Worm (Caenorhabditis elegans) whole organism, L1 larva: Measurements from ENCODE around the gene C10C6.3.

Experiments
- ama-1 ChIP-seq: fragments of 150-350 bp; optimal IDR thresholded peaks from 2 replicates; lab custom pipeline; 2014
- efl-3 ChIP-seq: fragments of 200-800 bp; sonication (Bioruptor generic); optimal IDR thresholded peaks from 2 replicates; lab custom pipeline; 2018; ENCODE audit warnings: mild to moderate bottlenecking, missing genetic modification characterization, missing compliant biosample characterization
- nhr-90 ChIP-seq: sonication (generic microtip); optimal IDR thresholded peaks from 2 replicates; lab custom pipeline; 2016; ENCODE audit warnings: mild to moderate bottlenecking, missing genetic modification characterization, missing compliant biosample characterization; ENCODE audit not compliant: poor library complexity
- tlp-1 ChIP-seq: fragments of 150-350 bp; optimal IDR thresholded peaks from 2 replicates; lab custom pipeline; 2014; ENCODE audit warnings: missing biosample characterization, missing genetic modification characterization
- unc-62 ChIP-seq: fragments of 150-350 bp; optimal IDR thresholded peaks from 2 replicates; lab custom pipeline; 2014; ENCODE audit warnings: missing biosample characterization, missing genetic modification reagents, missing genetic modification characterization
- ztf-11 ChIP-seq, 2 experiments: sonication (generic microtip); optimal IDR thresholded peaks; 2 replicates each; lab custom pipeline; 2016 to 2017; ENCODE audit warnings: missing genetic modification characterization in 2 of 2, missing biosample characterization in 1 of 2, missing compliant biosample characterization in 1 of 2
- ztf-4 ChIP-seq: fragments of 150-350 bp; optimal IDR thresholded peaks from 2 replicates; lab custom pipeline; 2014; ENCODE audit warnings: missing biosample characterization, missing genetic modification characterization

DNA sequence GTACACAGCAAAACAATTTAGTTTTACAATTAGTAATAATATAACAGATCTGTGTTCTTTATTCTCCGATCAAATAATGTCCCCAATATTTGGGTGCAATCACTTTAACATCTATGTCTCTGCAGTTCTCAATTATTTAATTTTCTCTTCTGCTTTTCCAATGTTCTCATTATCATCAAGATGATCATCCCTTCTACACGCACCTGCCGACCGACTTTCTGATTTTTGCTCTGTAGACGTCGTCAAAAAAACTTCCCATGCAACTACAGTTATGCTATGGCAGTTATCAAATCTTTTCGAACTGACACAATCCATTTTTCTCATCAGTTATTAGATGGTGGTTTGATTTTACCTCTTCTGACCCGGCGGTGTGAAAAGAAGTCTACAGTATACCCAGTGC is 38.6 kb upstream of the C10C6.3 start:
- no peak for TF ChIP-seq ztf-11 (tag; optimal IDR thresholded peaks at IDR 0.05; lab: Kevin White, UChicago)
- no peak for TF ChIP-seq unc-62
- no peak for TF ChIP-seq tlp-1
- TF ChIP-seq ama-1, result no peak
- TF ChIP-seq ztf-4 (tag; lab: Kevin White, UChicago), result no peak
- TF ChIP-seq efl-3, result no peak
- peak; percentile 8 for TF ChIP-seq nhr-90 (tag; lab: Kevin White, UChicago)
